Worm (Caenorhabditis elegans) whole organism, mixed stage, embryonic: Measurements from ENCODE around the gene Y94H6A.7.

Experiments
- bed-3 ChIP-seq: fragments of 200-800 bp; sonication (Bioruptor generic); optimal IDR thresholded peaks from 3 replicates; lab custom pipeline; 2018; ENCODE audit warnings: mild to moderate bottlenecking, missing genetic modification characterization, moderate library complexity, missing compliant biosample characterization
- elt-1 ChIP-seq: sonication (generic microtip); optimal IDR thresholded peaks from 2 replicates; lab custom pipeline; 2017; ENCODE audit warnings: missing genetic modification characterization, mild to moderate bottlenecking, missing compliant biosample characterization, antibody characterized with exemption, moderate library complexity, borderline replicate concordance; ENCODE audit not compliant: insufficient read depth
- elt-3 ChIP-seq: fragments of 150-350 bp; optimal IDR thresholded peaks from 2 replicates; lab custom pipeline; 2014; ENCODE audit warnings: missing biosample characterization, missing genetic modification characterization
- lin-13 ChIP-seq: fragments of 150-350 bp; optimal IDR thresholded peaks from 2 replicates; lab custom pipeline; 2014; ENCODE audit warnings: missing biosample characterization, missing genetic modification characterization
- lsy-2 ChIP-seq: fragments of 150-350 bp; optimal IDR thresholded peaks from 2 replicates; lab custom pipeline; 2014; ENCODE audit warnings: missing biosample characterization, missing genetic modification characterization
- nhr-12 ChIP-seq: fragments of 150-350 bp; optimal IDR thresholded peaks from 2 replicates; lab custom pipeline; 2014; ENCODE audit warnings: missing biosample characterization, missing genetic modification characterization
- nhr-76 ChIP-seq: sonication (generic microtip); optimal IDR thresholded peaks from 2 replicates; lab custom pipeline; 2017; ENCODE audit warnings: missing biosample characterization, missing genetic modification characterization
- snpc-4 ChIP-seq: fragments of 150-350 bp; optimal IDR thresholded peaks from 2 replicates; lab custom pipeline; 2014; ENCODE audit warnings: missing biosample characterization, missing genetic modification characterization
- sptf-1 ChIP-seq: sonication (generic microtip); optimal IDR thresholded peaks from 2 replicates; lab custom pipeline; 2017; ENCODE audit warnings: mild to moderate bottlenecking, missing genetic modification characterization, moderate library complexity, missing compliant biosample characterization
- unc-62 ChIP-seq: fragments of 150-350 bp; optimal IDR thresholded peaks from 2 replicates; lab custom pipeline; 2014; ENCODE audit warnings: missing biosample characterization, missing genetic modification reagents, missing genetic modification characterization
- zip-8 ChIP-seq: fragments of 150-350 bp; optimal IDR thresholded peaks from 2 replicates; lab custom pipeline; 2014; ENCODE audit warnings: missing biosample characterization, missing genetic modification characterization
- ztf-11 ChIP-seq: fragments of 150-350 bp; optimal IDR thresholded peaks from 2 replicates; lab custom pipeline; 2014; ENCODE audit warnings: missing biosample characterization, missing genetic modification characterization

- TF ChIP-seq sptf-1 (tag; lab: Kevin White, UChicago) (no peak), zip-8 (tag; lab: Kevin White, UChicago) (no peak), ztf-11 (tag; lab: Kevin White, UChicago) (no peak), elt-1 (tag; lab: Kevin White, UChicago) (no peak), nhr-76 (no peak), elt-3 (no peak), nhr-12 (tag; lab: Kevin White, UChicago) (no peak), bed-3 (GFP tag; lab: Kevin White, UChicago) (no peak), unc-62 (no peak), snpc-4 (tag; lab: Kevin White, UChicago) (no peak), lin-13 (tag; lab: Kevin White, UChicago) (no peak), lsy-2 (tag; lab: Kevin White, UChicago) (no peak)
Measured at ce11 chrIV:2751568-2751967, 35.2 kb upstream of the Y94H6A.7 start, which contains the start of gene Y54G2A.41.
